Fruit fly (Drosophila melanogaster) whole organism, embryonic: ENCODE measurements around the gene CG11560.

ENCODE experiments used
- ATbp ChIP-seq: fragments of 200-800 bp; sonication (Bioruptor generic); optimal IDR thresholded peaks from 2 replicates; lab custom pipeline; 2017; ENCODE audit warnings: missing biosample characterization, mild to moderate bottlenecking, missing genetic modification characterization, missing genetic modification reagents
- Atf6 ChIP-seq: fragments of 200-800 bp; sonication (Bioruptor generic); IDR thresholded peaks from 2 replicates; pipeline ENCODE4 v1.3.6; 2022; ENCODE audit warnings: missing biosample characterization, missing genetic modification characterization
- CG10147 ChIP-seq: fragments of 200-800 bp; sonication (Bioruptor generic); optimal IDR thresholded peaks from 2 replicates; lab custom pipeline; 2019; ENCODE audit warnings: missing biosample characterization, mild to moderate bottlenecking, missing genetic modification characterization, moderate library complexity
- CG11723 ChIP-seq: fragments of 200-800 bp; sonication (Bioruptor generic); optimal IDR thresholded peaks from 2 replicates; lab custom pipeline; 2017; ENCODE audit warnings: missing biosample characterization, mild to moderate bottlenecking, missing genetic modification characterization
- CG12942 ChIP-seq: fragments of 200-800 bp; sonication (Bioruptor generic); optimal IDR thresholded peaks from 3 replicates; lab custom pipeline; 2016; ENCODE audit warnings: missing biosample characterization, missing genetic modification characterization
- CG13123 ChIP-seq: fragments of 200-800 bp; sonication (Bioruptor generic); optimal IDR thresholded peaks from 2 replicates; lab custom pipeline; 2016; ENCODE audit warnings: missing biosample characterization, missing genetic modification characterization
- CG14710 ChIP-seq: fragments of 200-800 bp; sonication (Bioruptor generic); optimal IDR thresholded peaks from 3 replicates; lab custom pipeline; 2019; ENCODE audit warnings: missing biosample characterization, mild to moderate bottlenecking, missing genetic modification characterization, moderate library complexity
- CG15514 ChIP-seq: fragments of 200-800 bp; sonication (Bioruptor generic); optimal IDR thresholded peaks from 3 replicates; lab custom pipeline; 2017; ENCODE audit warnings: missing biosample characterization, missing genetic modification characterization, mild to moderate bottlenecking, moderate library complexity, missing genetic modification reagents
- CG31441 ChIP-seq: fragments of 200-800 bp; sonication (Bioruptor generic); IDR thresholded peaks from 2 replicates; pipeline ENCODE4 v1.3.6; 2022; ENCODE audit warnings: missing biosample characterization, missing genetic modification characterization
- CG32532 ChIP-seq: fragments of 200-800 bp; sonication (Bioruptor generic); IDR thresholded peaks from 2 replicates; pipeline ENCODE4 v1.3.6; 2022; ENCODE audit warnings: missing biosample characterization, missing genetic modification characterization
- CG3995 ChIP-seq: fragments of 200-800 bp; sonication (Bioruptor generic); optimal IDR thresholded peaks from 3 replicates; lab custom pipeline; 2016; ENCODE audit warnings: missing biosample characterization, missing genetic modification characterization
- CG4328 ChIP-seq: fragments of 200-800 bp; sonication (Bioruptor generic); optimal IDR thresholded peaks from 3 replicates; lab custom pipeline; 2017; ENCODE audit warnings: missing biosample characterization, missing genetic modification reagents, missing genetic modification characterization
- CG4360 ChIP-seq: fragments of 200-800 bp; sonication (Bioruptor generic); IDR thresholded peaks from 2 replicates; pipeline ENCODE4 v1.3.6; 2022; ENCODE audit warnings: missing biosample characterization, missing genetic modification characterization
- CG43689 ChIP-seq: fragments of 200-800 bp; sonication (Bioruptor generic); IDR thresholded peaks from 2 replicates; pipeline ENCODE4 v1.3.6; 2022; ENCODE audit warnings: missing biosample characterization, missing genetic modification characterization
- CG4617 ChIP-seq: fragments of 200-800 bp; sonication (Bioruptor generic); optimal IDR thresholded peaks from 3 replicates; lab custom pipeline; 2016; ENCODE audit warnings: missing biosample characterization, missing genetic modification characterization, borderline replicate concordance
- CG6689 ChIP-seq: fragments of 200-800 bp; sonication (Bioruptor generic); IDR thresholded peaks from 2 replicates; pipeline ENCODE4 v1.3.6; 2022; ENCODE audit warnings: missing biosample characterization, missing genetic modification characterization
- CG8388 ChIP-seq: fragments of 200-800 bp; sonication (Bioruptor generic); optimal IDR thresholded peaks from 2 replicates; lab custom pipeline; 2019; ENCODE audit warnings: missing biosample characterization, mild to moderate bottlenecking, missing genetic modification characterization, moderate library complexity
- CG8944 ChIP-seq: fragments of 200-800 bp; sonication (Bioruptor generic); optimal IDR thresholded peaks from 3 replicates; lab custom pipeline; 2016; ENCODE audit warnings: missing biosample characterization, missing genetic modification characterization
- CG9215 ChIP-seq: fragments of 200-800 bp; sonication (Bioruptor generic); IDR thresholded peaks from 2 replicates; pipeline ENCODE4 v1.3.6; 2022; ENCODE audit warnings: missing biosample characterization, missing genetic modification characterization
- CG9797 ChIP-seq: fragments of 200-800 bp; sonication (Bioruptor generic); optimal IDR thresholded peaks from 3 replicates; lab custom pipeline; 2018; ENCODE audit warnings: missing biosample characterization, mild to moderate bottlenecking, missing genetic modification characterization
- CkIIα-i1 ChIP-seq: fragments of 200-800 bp; sonication (Bioruptor generic); IDR thresholded peaks from 2 replicates; pipeline ENCODE4 v1.3.6; 2022; ENCODE audit warnings: missing biosample characterization, missing genetic modification characterization
- Dad ChIP-seq: fragments of 200-800 bp; sonication (Bioruptor generic); optimal IDR thresholded peaks from 3 replicates; lab custom pipeline; 2016; ENCODE audit warnings: missing biosample characterization, missing genetic modification characterization
- Eip74EF ChIP-seq, 2 experiments: fragments of 200-800 bp in 1 of 2; fragments of >200 bp in 1 of 2; sonication (Bioruptor generic) in 1 of 2; optimal IDR thresholded peaks; 2 replicates each; lab custom pipeline; 2017 to 2019; ENCODE audit warnings: missing biosample characterization in 2 of 2, missing genetic modification characterization in 2 of 2, mild to moderate bottlenecking in 1 of 2, moderate library complexity in 1 of 2
- Fer1 ChIP-seq: fragments of 200-800 bp; sonication (Bioruptor generic); optimal IDR thresholded peaks from 2 replicates; lab custom pipeline; 2017; ENCODE audit warnings: missing biosample characterization, mild to moderate bottlenecking, missing genetic modification characterization
- MESR4 ChIP-seq: fragments of 200-800 bp; sonication (Bioruptor generic); optimal IDR thresholded peaks from 2 replicates; lab custom pipeline; 2018; ENCODE audit warnings: missing biosample characterization, mild to moderate bottlenecking, missing genetic modification characterization, moderate library complexity
- MTF-1 ChIP-seq: fragments of 200-800 bp; sonication (Bioruptor generic); optimal IDR thresholded peaks from 2 replicates; lab custom pipeline; 2018; ENCODE audit warnings: missing biosample characterization, mild to moderate bottlenecking, missing genetic modification characterization, borderline replicate concordance
- NC2α ChIP-seq: fragments of 200-800 bp; sonication (Bioruptor generic); optimal IDR thresholded peaks from 2 replicates; lab custom pipeline; 2016; ENCODE audit warnings: missing biosample characterization, missing genetic modification characterization
- Neu2 ChIP-seq: fragments of 200-800 bp; sonication (Bioruptor generic); optimal IDR thresholded peaks from 3 replicates; lab custom pipeline; 2016; ENCODE audit warnings: missing biosample characterization, missing genetic modification characterization, borderline replicate concordance
- Taf1 ChIP-seq: fragments of 200-800 bp; sonication (Bioruptor generic); IDR thresholded peaks from 2 replicates; pipeline ENCODE4 v1.3.6; 2022; ENCODE audit warnings: missing biosample characterization, missing genetic modification characterization
- Usf ChIP-seq: fragments of 200-800 bp; sonication (Bioruptor generic); optimal IDR thresholded peaks from 2 replicates; lab custom pipeline; 2017; ENCODE audit warnings: missing genotype, missing biosample characterization, missing genetic modification characterization
- YL-1 ChIP-seq: fragments of 200-800 bp; sonication (Bioruptor generic); optimal IDR thresholded peaks from 3 replicates; lab custom pipeline; 2017; ENCODE audit warnings: missing biosample characterization, mild to moderate bottlenecking, missing genetic modification characterization
- bowl ChIP-seq: fragments of 200-800 bp; sonication (Bioruptor generic); IDR thresholded peaks from 2 replicates; pipeline ENCODE4 v1.3.6; 2022; ENCODE audit warnings: missing biosample characterization, missing genetic modification characterization
- chn ChIP-seq: fragments of 200-800 bp; sonication (Bioruptor generic); optimal IDR thresholded peaks from 2 replicates; lab custom pipeline; 2016; ENCODE audit warnings: missing biosample characterization, missing genetic modification characterization
- danr ChIP-seq: fragments of 200-800 bp; sonication (Bioruptor generic); IDR thresholded peaks from 2 replicates; pipeline ENCODE4 v1.3.6; 2022; ENCODE audit warnings: missing biosample characterization, missing genetic modification characterization
- disco-r ChIP-seq: fragments of 200-800 bp; sonication (Bioruptor generic); optimal IDR thresholded peaks from 2 replicates; lab custom pipeline; 2016; ENCODE audit warnings: missing biosample characterization, missing genetic modification characterization
- ems ChIP-seq: fragments of 200-800 bp; sonication (Bioruptor generic); optimal IDR thresholded peaks from 3 replicates; lab custom pipeline; 2016; ENCODE audit warnings: missing biosample characterization, missing genetic modification characterization
- en ChIP-seq: fragments of 200-800 bp; sonication (Bioruptor generic); optimal IDR thresholded peaks from 2 replicates; lab custom pipeline; 2016; ENCODE audit warnings: missing biosample characterization, missing genetic modification characterization
- gfzf ChIP-seq: fragments of 200-800 bp; sonication (Bioruptor generic); optimal IDR thresholded peaks from 2 replicates; lab custom pipeline; 2016; ENCODE audit warnings: missing biosample characterization, mild to moderate bottlenecking, missing genetic modification characterization, moderate library complexity
- hbn ChIP-seq: fragments of 200-800 bp; sonication (Bioruptor generic); IDR thresholded peaks from 2 replicates; pipeline ENCODE4 v1.3.6; 2022; ENCODE audit warnings: missing biosample characterization, missing genetic modification characterization; ENCODE audit not compliant: partially characterized antibody
- oc ChIP-seq: fragments of 200-800 bp; sonication (Bioruptor generic); optimal IDR thresholded peaks from 2 replicates; lab custom pipeline; 2018; ENCODE audit warnings: missing biosample characterization, mild to moderate bottlenecking, missing genetic modification characterization, moderate library complexity
- p53 ChIP-seq: fragments of 200-800 bp; sonication (Bioruptor generic); optimal IDR thresholded peaks from 2 replicates; lab custom pipeline; 2016; ENCODE audit warnings: missing biosample characterization, missing genetic modification characterization
- pfk ChIP-seq: fragments of 200-800 bp; sonication (Bioruptor generic); optimal IDR thresholded peaks from 2 replicates; lab custom pipeline; 2018; ENCODE audit warnings: missing biosample characterization, mild to moderate bottlenecking, missing genetic modification characterization, moderate library complexity
- pita ChIP-seq: fragments of 200-800 bp; sonication (Bioruptor generic); optimal IDR thresholded peaks from 2 replicates; lab custom pipeline; 2017; ENCODE audit warnings: missing biosample characterization, mild to moderate bottlenecking, missing genetic modification characterization
- row ChIP-seq: fragments of 200-800 bp; sonication (Bioruptor generic); IDR thresholded peaks from 3 replicates; pipeline ENCODE4 v1.3.6; 2022; ENCODE audit warnings: missing biosample characterization, missing genetic modification characterization
- sisA ChIP-seq: fragments of 200-800 bp; sonication (Bioruptor generic); IDR thresholded peaks from 2 replicates; pipeline ENCODE4 v1.3.6; 2022; ENCODE audit warnings: missing biosample characterization, missing genetic modification characterization
- tgo ChIP-seq: fragments of 200-800 bp; sonication (Bioruptor generic); IDR thresholded peaks from 3 replicates; pipeline ENCODE4 v1.3.6; 2022; ENCODE audit warnings: missing biosample characterization, missing genetic modification characterization
- trem ChIP-seq: fragments of 200-800 bp; optimal IDR thresholded peaks from 3 replicates; lab custom pipeline; 2019; ENCODE audit warnings: missing biosample characterization, mild to moderate bottlenecking, missing genetic modification characterization, moderate library complexity
- ttk ChIP-seq: fragments of 200-800 bp; sonication (Bioruptor generic); IDR thresholded peaks from 2 replicates; pipeline ENCODE4 v2.1.2; 2022; ENCODE audit warnings: missing biosample characterization, missing genetic modification characterization
- usp ChIP-seq: fragments of >200 bp; optimal IDR thresholded peaks from 2 replicates; lab custom pipeline; 2017; ENCODE audit warnings: missing biosample characterization, missing genetic modification characterization

CG11560 gene

DNA sequence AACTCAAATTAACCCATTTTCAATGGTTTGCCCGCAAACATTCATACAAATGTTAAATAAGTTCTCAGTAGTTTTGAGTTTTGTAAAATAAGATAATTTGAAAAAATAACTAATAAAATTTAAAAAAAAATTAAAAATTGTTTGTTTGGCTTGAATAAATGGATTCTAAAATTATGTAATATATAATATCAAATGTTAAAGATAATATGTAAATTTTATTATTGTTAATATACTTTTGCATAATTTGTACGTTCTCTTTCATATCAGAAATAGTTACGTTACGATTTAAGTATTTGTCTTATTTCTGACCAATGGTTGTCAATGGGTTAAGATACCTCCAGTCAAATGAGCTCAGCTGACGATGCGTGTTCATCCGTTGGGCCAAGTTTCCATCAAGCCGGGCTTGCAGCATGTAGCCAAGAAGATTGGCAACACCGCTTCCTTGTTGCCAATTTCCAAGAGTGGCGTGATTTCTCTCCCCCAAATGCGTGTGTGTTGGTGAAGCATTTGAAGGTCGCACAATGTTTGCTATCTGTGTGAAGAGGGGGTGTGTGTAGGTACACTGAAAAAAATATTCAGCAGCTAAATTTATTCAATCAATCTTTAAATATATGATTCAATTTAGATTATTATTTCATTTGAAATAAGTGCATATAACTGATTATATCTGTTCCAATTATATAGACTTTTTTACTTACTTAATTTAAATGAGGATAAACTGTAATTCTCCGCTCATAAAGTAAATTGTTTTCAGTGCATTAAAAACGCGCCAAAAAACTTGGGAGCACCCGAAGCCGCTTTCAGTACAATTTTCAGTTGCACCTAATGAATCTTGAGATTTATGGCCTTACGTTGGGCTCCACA is 22.8 kb upstream of the CG11560 start (continued):
- no peak for TF ChIP-seq CG9797 (GFP tag; lab: Kevin White, UChicago)
- 0 out of 2 replicates have a peak, but pooled peaks have one; percentile 44 for TF ChIP-seq ttk
- no peak for TF ChIP-seq ems (GFP tag; lab: Kevin White, UChicago)
- TF ChIP-seq en (GFP tag; lab: Kevin White, UChicago), result no peak
- no peak for TF ChIP-seq bowl (GFP tag; lab: Robert Waterston, UW)
- TF ChIP-seq Eip74EF (GFP tag; optimal IDR thresholded peaks at IDR 0.05; lab: Kevin White, UChicago), result peak in 1 of 2 experiments; percentile 1
- TF ChIP-seq CG31441 (GFP tag; lab: Robert Waterston, UW), result peak; percentile 47; the same call in 1 of the 2 replicates
- no peak for TF ChIP-seq CG9215 (GFP tag; lab: Robert Waterston, UW)
- no peak for TF ChIP-seq pita (GFP tag; lab: Kevin White, UChicago)
- no peak for TF ChIP-seq CkIIα-i1 (GFP tag; lab: Robert Waterston, UW)
- no peak for TF ChIP-seq tgo (GFP tag; lab: Robert Waterston, UW)
- no peak for TF ChIP-seq Taf1 (GFP tag; lab: Robert Waterston, UW)
- TF ChIP-seq pfk (GFP tag; lab: Kevin White, UChicago), result no peak
- no peak for TF ChIP-seq CG12942 (GFP tag; lab: Kevin White, UChicago)
- no peak for TF ChIP-seq p53
- TF ChIP-seq hbn (GFP tag; lab: Robert Waterston, UW), result no peak
- no peak for TF ChIP-seq sisA (GFP tag; lab: Robert Waterston, UW)
- peak; percentile 11 for TF ChIP-seq CG14710 (tag; lab: Kevin White, UChicago)
- TF ChIP-seq Usf (GFP tag; lab: Kevin White, UChicago), result no peak
- no peak for TF ChIP-seq CG8944
- TF ChIP-seq CG11723 (GFP tag; lab: Kevin White, UChicago), result no peak
- TF ChIP-seq MESR4, result no peak
- TF ChIP-seq CG43689 (GFP tag; lab: Robert Waterston, UW), result no peak
- TF ChIP-seq chn (GFP tag; lab: Kevin White, UChicago), result peak; percentile 31
- TF ChIP-seq CG13123, result no peak
- no peak for TF ChIP-seq CG32532 (GFP tag; lab: Robert Waterston, UW)
- no peak for TF ChIP-seq NC2α (GFP tag; lab: Kevin White, UChicago)
- TF ChIP-seq Neu2 (GFP tag; lab: Kevin White, UChicago), result no peak
- TF ChIP-seq row (GFP tag; lab: Robert Waterston, UW), result peak; percentile 50; the same call in 2 of the 3 replicates
- TF ChIP-seq YL-1 (GFP tag; lab: Kevin White, UChicago), result no peak
- no peak for TF ChIP-seq CG15514 (GFP tag; lab: Kevin White, UChicago)
- TF ChIP-seq Atf6 (GFP tag; lab: Robert Waterston, UW), result peak; percentile 26; the same call in 1 of the 2 replicates
- no peak for TF ChIP-seq Dad (GFP tag; lab: Kevin White, UChicago)
- TF ChIP-seq usp (GFP tag; lab: Kevin White, UChicago), result no peak
- no peak for TF ChIP-seq disco-r (GFP tag; lab: Kevin White, UChicago)
- TF ChIP-seq CG3995 (GFP tag; lab: Kevin White, UChicago), result no peak
- peak; percentile 24 for TF ChIP-seq trem (tag; lab: Kevin White, UChicago)
- TF ChIP-seq danr, result no peak
- no peak for TF ChIP-seq gfzf (GFP tag; lab: Kevin White, UChicago)
- TF ChIP-seq oc (tag; lab: Kevin White, UChicago), result no peak
- TF ChIP-seq MTF-1, result no peak
- no peak for TF ChIP-seq CG10147 (GFP tag; lab: Kevin White, UChicago)
- peak; percentile 41 for TF ChIP-seq CG8388
- TF ChIP-seq CG6689 (GFP tag; lab: Robert Waterston, UW), result peak; percentile 51; the same call in 1 of the 2 replicates
- TF ChIP-seq CG4360 (GFP tag; lab: Robert Waterston, UW), result no peak
- TF ChIP-seq ATbp, result no peak
- TF ChIP-seq CG4328, result no peak
- no peak for TF ChIP-seq Fer1
- no peak for TF ChIP-seq CG4617
